Worm (Caenorhabditis elegans) whole organism, mixed stage, embryonic: Measurements from ENCODE around the gene R151.8.

Source experiments
- M03D4.4 ChIP-seq: sonication (generic microtip); optimal IDR thresholded peaks from 2 replicates; lab custom pipeline; 2017; ENCODE audit warnings: mild to moderate bottlenecking, missing genetic modification characterization, missing compliant biosample characterization
- blmp-1 ChIP-seq: fragments of 150-350 bp; optimal IDR thresholded peaks from 2 replicates; lab custom pipeline; 2014; ENCODE audit warnings: missing biosample characterization, missing genetic modification characterization
- elt-1 ChIP-seq: sonication (generic microtip); optimal IDR thresholded peaks from 2 replicates; lab custom pipeline; 2017; ENCODE audit warnings: missing genetic modification characterization, mild to moderate bottlenecking, missing compliant biosample characterization, antibody characterized with exemption, moderate library complexity, borderline replicate concordance; ENCODE audit not compliant: insufficient read depth
- elt-3 ChIP-seq: fragments of 150-350 bp; optimal IDR thresholded peaks from 2 replicates; lab custom pipeline; 2014; ENCODE audit warnings: missing biosample characterization, missing genetic modification characterization
- hlh-1 ChIP-seq: fragments of 150-350 bp; optimal IDR thresholded peaks from 2 replicates; lab custom pipeline; 2014; ENCODE audit warnings: missing biosample characterization, missing genetic modification reagents, missing genetic modification characterization
- mab-5 ChIP-seq: fragments of 150-350 bp; optimal IDR thresholded peaks from 2 replicates; lab custom pipeline; 2014; ENCODE audit warnings: missing biosample characterization, missing genetic modification characterization
- mep-1 ChIP-seq: fragments of 150-350 bp; optimal IDR thresholded peaks from 2 replicates; lab custom pipeline; 2017; ENCODE audit warnings: missing biosample characterization, missing genetic modification reagents, missing genetic modification characterization, inconsistent platforms
- nhr-12 ChIP-seq: fragments of 150-350 bp; optimal IDR thresholded peaks from 2 replicates; lab custom pipeline; 2014; ENCODE audit warnings: missing biosample characterization, missing genetic modification characterization
- snpc-4 ChIP-seq: fragments of 150-350 bp; optimal IDR thresholded peaks from 2 replicates; lab custom pipeline; 2014; ENCODE audit warnings: missing biosample characterization, missing genetic modification characterization
- sptf-1 ChIP-seq: sonication (generic microtip); optimal IDR thresholded peaks from 2 replicates; lab custom pipeline; 2017; ENCODE audit warnings: mild to moderate bottlenecking, missing genetic modification characterization, moderate library complexity, missing compliant biosample characterization
- tbx-8 ChIP-seq: fragments of 200-800 bp; sonication (Bioruptor generic); optimal IDR thresholded peaks from 2 replicates; lab custom pipeline; 2018; ENCODE audit warnings: mild to moderate bottlenecking, missing genetic modification characterization, moderate library complexity, missing compliant biosample characterization
- ztf-11 ChIP-seq: fragments of 150-350 bp; optimal IDR thresholded peaks from 2 replicates; lab custom pipeline; 2014; ENCODE audit warnings: missing biosample characterization, missing genetic modification characterization

DNA sequence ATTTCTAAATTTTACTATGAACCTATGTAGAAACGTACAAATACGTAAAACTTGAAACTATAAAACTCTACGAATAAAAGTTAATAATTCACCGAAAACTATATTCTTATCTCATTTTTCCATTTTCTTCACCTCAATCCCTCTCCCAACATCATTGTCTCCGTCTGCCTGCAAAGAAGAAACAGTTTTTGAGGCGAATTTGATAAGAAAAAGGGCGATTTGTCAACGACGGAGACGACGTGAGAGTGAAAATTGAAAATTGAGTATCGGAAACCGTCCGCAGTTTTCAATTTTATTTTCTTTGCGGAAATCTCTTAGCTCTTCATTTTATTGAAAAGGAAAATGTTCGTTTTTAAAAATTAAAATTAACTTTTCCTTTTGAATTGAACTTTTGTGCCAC is 17.6 kb downstream of the R151.8 start:
- no peak for TF ChIP-seq elt-1 (tag; lab: Kevin White, UChicago)
- TF ChIP-seq nhr-12 (tag; lab: Kevin White, UChicago): no peak
- no peak for TF ChIP-seq mep-1 (tag; lab: Kevin White, UChicago)
- no peak for TF ChIP-seq snpc-4 (tag; lab: Kevin White, UChicago)
- TF ChIP-seq blmp-1 (tag; lab: Kevin White, UChicago): no peak
- no peak for TF ChIP-seq ztf-11 (tag; lab: Kevin White, UChicago)
- TF ChIP-seq M03D4.4 (tag; lab: Kevin White, UChicago): no peak
- TF ChIP-seq mab-5 (tag; lab: Kevin White, UChicago): no peak
- no peak for TF ChIP-seq elt-3 (tag; lab: Kevin White, UChicago)
- no peak for TF ChIP-seq hlh-1 (tag; lab: Kevin White, UChicago)
- TF ChIP-seq sptf-1: no peak
- no peak for TF ChIP-seq tbx-8 (GFP tag; lab: Kevin White, UChicago)
